Fruit fly (Drosophila melanogaster) Kc167 (cell line): ENCODE data around the gene mRpL10.

Experiments used
- Myc ChIP-seq: fragments of >200 bp; optimal IDR thresholded peaks from 2 replicates; lab custom pipeline; 2017; ENCODE audit warnings: missing external identifiers
- Sin3A ChIP-seq: fragments of >200 bp; optimal IDR thresholded peaks from 2 replicates; lab custom pipeline; 2018; ENCODE audit warnings: missing external identifiers
- h ChIP-seq: fragments of >200 bp; optimal IDR thresholded peaks from 3 replicates; lab custom pipeline; 2018; ENCODE audit warnings: missing external identifiers
- insv ChIP-seq: fragments of >200 bp; optimal IDR thresholded peaks from 3 replicates; lab custom pipeline; 2018; ENCODE audit warnings: missing external identifiers
- psq ChIP-seq: fragments of >200 bp; optimal IDR thresholded peaks from 2 replicates; lab custom pipeline; 2017; ENCODE audit warnings: missing external identifiers
- ttk ChIP-seq: sonication (Bioruptor generic); optimal IDR thresholded peaks from 2 replicates; lab custom pipeline; 2017; ENCODE audit warnings: missing external identifiers

dm6 chr2L:247845-248473, 44.4 kb downstream of the mRpL10 start:
- TF ChIP-seq Sin3A (lab: Kevin White, UChicago) (no peak), psq (lab: Kevin White, UChicago) (no peak), ttk (no peak), Myc (lab: Kevin White, UChicago) (no peak), insv (lab: Kevin White, UChicago) (no peak), h (lab: Kevin White, UChicago) (no peak)
